Fruit fly (Drosophila melanogaster): Measurements from ENCODE around the gene dpr9.

The dpr9 gene

DNA sequence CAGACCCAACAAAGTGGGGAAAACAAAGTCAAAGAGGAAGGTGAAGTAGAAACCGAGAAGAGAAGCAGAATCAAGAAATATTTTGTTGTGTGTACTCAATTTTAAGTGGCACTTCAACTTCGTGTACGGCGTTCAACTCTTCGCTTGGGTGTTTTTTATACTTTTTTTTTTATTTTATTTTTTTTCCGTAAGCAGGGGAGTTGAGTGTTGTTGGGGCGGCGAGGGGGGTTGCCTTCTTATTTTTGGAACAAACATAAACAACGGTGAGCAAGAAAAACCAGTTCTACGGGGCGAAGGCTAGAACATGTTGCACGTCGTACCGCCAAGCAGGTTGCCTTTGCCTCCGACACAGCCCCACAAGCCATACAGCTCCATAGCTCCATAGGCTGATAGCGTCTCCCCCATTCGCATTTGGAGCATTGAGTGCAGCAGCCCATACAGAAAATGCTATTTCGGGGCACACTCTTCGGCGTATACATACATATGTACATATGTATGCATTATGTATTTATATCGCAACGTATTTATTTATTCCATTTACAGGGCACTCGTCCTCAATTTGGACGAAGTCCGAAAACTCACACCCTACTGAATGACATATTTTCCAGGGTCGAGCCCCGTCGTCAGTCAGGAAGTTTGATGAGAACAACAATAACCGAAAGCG is 14.8 kb upstream of the dpr9 start (continued):
- TF ChIP-seq pdm3 (GFP tag; optimal IDR thresholded peaks at IDR 0.05) (peak; percentile 27), CG8632 (GFP tag; optimal IDR thresholded peaks at IDR 0.05) (peak; percentile 22), CG6792 (GFP tag; optimal IDR thresholded peaks at IDR 0.05) (no peak), Smox (GFP tag; optimal IDR thresholded peaks at IDR 0.05) (no peak), CG4318 (GFP tag; optimal IDR thresholded peaks at IDR 0.05) (no peak), Blimp-1 (GFP tag; optimal IDR thresholded peaks at IDR 0.05) (no peak), CG11294 (GFP tag; IDR thresholded peaks at IDR 0.05) (no peak), CG8119 (GFP tag; IDR thresholded peaks at IDR 0.05) (peak; percentile 71), Ets96B (tag; optimal IDR thresholded peaks at IDR 0.05) (peak; percentile 35), dsx (GFP tag; optimal IDR thresholded peaks at IDR 0.05; ENCODE audit: poor library complexity, severe bottlenecking) (peak; percentile 58), CG8319 (GFP tag; optimal IDR thresholded peaks at IDR 0.05) (no peak), net (GFP tag; optimal IDR thresholded peaks at IDR 0.05) (peak; percentile 33), CG6808 (GFP tag; optimal IDR thresholded peaks at IDR 0.05) (peak; percentile 77), CG32006 (GFP tag; optimal IDR thresholded peaks at IDR 0.05) (peak; percentile 7), CG11762 (GFP tag; optimal IDR thresholded peaks at IDR 0.05; ENCODE audit: insufficient read depth) (no peak), Eip78C (GFP tag) (peak; percentile 76), spab (GFP tag; optimal IDR thresholded peaks at IDR 0.05) (peak; percentile 56), CG7368 (GFP tag; optimal IDR thresholded peaks at IDR 0.05) (no peak), Eip75B (GFP tag; optimal IDR thresholded peaks at IDR 0.05) (peak; percentile 29), fd85E (GFP tag; optimal IDR thresholded peaks at IDR 0.05) (no peak), cyc (GFP tag; optimal IDR thresholded peaks at IDR 0.05) (no peak), CG11902 (GFP tag; optimal IDR thresholded peaks at IDR 0.05) (no peak)

DNA sequence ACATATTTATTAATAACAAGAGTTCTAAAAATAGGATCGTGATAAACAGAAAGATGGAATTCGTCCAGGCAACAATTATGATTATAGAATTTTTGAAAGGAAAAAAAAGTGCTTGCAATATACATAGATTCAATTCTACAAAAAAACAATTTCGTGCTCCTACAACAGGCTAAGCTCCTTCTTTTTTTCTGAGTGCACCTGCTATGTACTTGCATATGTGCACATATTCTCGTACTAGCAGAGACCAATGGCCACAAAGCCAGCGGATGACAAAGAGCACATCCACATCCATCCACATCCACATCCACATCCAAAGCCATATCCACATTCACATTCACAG is 12.9 kb upstream of the dpr9 start:
- TF ChIP-seq spab (GFP tag; optimal IDR thresholded peaks at IDR 0.05) (peak; percentile 67), eg (GFP tag; IDR thresholded peaks at IDR 0.05) (peak; percentile 41; the same call in 1 of the 3 replicates), vri (GFP tag; optimal IDR thresholded peaks at IDR 0.05) (no peak), CG10669 (GFP tag; optimal IDR thresholded peaks at IDR 0.05) (peak; percentile 76), CG1621 (tag; optimal IDR thresholded peaks at IDR 0.05) (peak; percentile 66), CG8319 (GFP tag; optimal IDR thresholded peaks at IDR 0.05) (peak; percentile 33), CG4318 (GFP tag; optimal IDR thresholded peaks at IDR 0.05) (peak; percentile 34), CG6854 (GFP tag; optimal IDR thresholded peaks at IDR 0.05) (no peak), svp (GFP tag) (peak; percentile 72), CG7368 (GFP tag; optimal IDR thresholded peaks at IDR 0.05) (peak; percentile 20), CG10631 (GFP tag; optimal IDR thresholded peaks at IDR 0.05) (peak; percentile 67), CG3919 (GFP tag; optimal IDR thresholded peaks at IDR 0.05) (peak; percentile 78), Met (GFP tag; optimal IDR thresholded peaks at IDR 0.05) (peak; percentile 55), CG31627 (GFP tag; optimal IDR thresholded peaks at IDR 0.05) (peak; percentile 32), Sox15 (GFP tag; optimal IDR thresholded peaks at IDR 0.05) (peak; percentile 41), CG11762 (GFP tag; optimal IDR thresholded peaks at IDR 0.05; ENCODE audit: insufficient read depth) (peak; percentile 18), CG6808 (GFP tag; optimal IDR thresholded peaks at IDR 0.05) (peak; percentile 69), acj6 (GFP tag; optimal IDR thresholded peaks at IDR 0.05) (peak; percentile 79), CG8632 (GFP tag; optimal IDR thresholded peaks at IDR 0.05) (peak; percentile 72), CG9139 (GFP tag; optimal IDR thresholded peaks at IDR 0.05) (no peak), CG32006 (GFP tag; optimal IDR thresholded peaks at IDR 0.05) (peak; percentile 78), salr (GFP tag; optimal IDR thresholded peaks at IDR 0.05) (peak; percentile 51 to 59), CG6792 (GFP tag; optimal IDR thresholded peaks at IDR 0.05) (peak; percentile 46), Sox14 (GFP tag; optimal IDR thresholded peaks at IDR 0.05) (peak; percentile 83), Gug (GFP tag; IDR thresholded peaks at IDR 0.05) (peak; percentile 57; the same call in 1 of the 2 replicates), Smox (GFP tag; optimal IDR thresholded peaks at IDR 0.05) (peak; percentile 26), CG34406 (GFP tag; optimal IDR thresholded peaks at IDR 0.05) (peak; percentile 71), CG11902 (GFP tag; optimal IDR thresholded peaks at IDR 0.05) (peak; percentile 46), CG16779 (tag; optimal IDR thresholded peaks at IDR 0.05) (no peak), fd85E (GFP tag; optimal IDR thresholded peaks at IDR 0.05) (no peak), CG11294 (GFP tag; IDR thresholded peaks at IDR 0.05) (no peak; the same call in 1 of the 2 replicates), lz (GFP tag; optimal IDR thresholded peaks at IDR 0.05) (peak; percentile 46), Blimp-1 (GFP tag; optimal IDR thresholded peaks at IDR 0.05) (no peak), Eip78C (GFP tag) (peak; percentile 94), net (GFP tag; optimal IDR thresholded peaks at IDR 0.05) (peak; percentile 58), Hr39 (GFP tag; optimal IDR thresholded peaks at IDR 0.05) (peak; percentile 35), CG6163 (GFP tag; IDR thresholded peaks at IDR 0.05) (peak; percentile 73), achi (GFP tag; optimal IDR thresholded peaks at IDR 0.05) (peak; percentile 77), CG8119 (GFP tag; IDR thresholded peaks at IDR 0.05) (peak; percentile 72), Hr38 (GFP tag; optimal IDR thresholded peaks at IDR 0.05) (no peak), ss (GFP tag; optimal IDR thresholded peaks at IDR 0.05) (peak; percentile 54 to 74), pdm3 (GFP tag; optimal IDR thresholded peaks at IDR 0.05) (peak; percentile 76)

Measured in whole organism, prepupa.